Fruit fly (Drosophila melanogaster): ENCODE data around the gene beat-Vb.

The beat-Vb gene

dm6 chr3R:12980628-12981219, 64.9 kb downstream of the beat-Vb start, which contains the start of gene Paip2 (continued):
- TF ChIP-seq CG34422 (GFP tag; IDR thresholded peaks at IDR 0.05) (no peak), rib (GFP tag; IDR thresholded peaks at IDR 0.05) (no peak), row (GFP tag; IDR thresholded peaks at IDR 0.05) (0 out of 3 replicates have a peak, but pooled peaks have one; percentile 21), Asciz (GFP tag; optimal IDR thresholded peaks at IDR 0.05) (no peak), onecut (GFP tag; IDR thresholded peaks at IDR 0.05) (no peak), ssp (GFP tag; IDR thresholded peaks at IDR 0.05) (no peak), zfh1 (GFP tag; IDR thresholded peaks at IDR 0.05) (no peak), CG14667 (GFP tag; IDR thresholded peaks at IDR 0.05) (no peak), CG17186 (GFP tag; optimal IDR thresholded peaks at IDR 0.05) (peak; percentile 67), ab (GFP tag; optimal IDR thresholded peaks at IDR 0.05) (no peak), Oaz (GFP tag; IDR thresholded peaks at IDR 0.05) (no peak), CG1024 (GFP tag; IDR thresholded peaks at IDR 0.05) (no peak), zfh2 (GFP tag; optimal IDR thresholded peaks at IDR 0.05) (no peak), fd3F (GFP tag; optimal IDR thresholded peaks at IDR 0.05) (no peak), bowl (GFP tag; IDR thresholded peaks at IDR 0.05) (no peak), Adf1 (GFP tag; IDR thresholded peaks at IDR 0.05) (no peak), Nf-YA (GFP tag; IDR thresholded peaks at IDR 0.05) (no peak), cwo (GFP tag; optimal IDR thresholded peaks at IDR 0.05) (no peak), CHES-1-like (GFP tag; optimal IDR thresholded peaks at IDR 0.05) (no peak), toy (GFP tag; IDR thresholded peaks at IDR 0.05) (no peak), CG13624 (GFP tag; optimal IDR thresholded peaks at IDR 0.05) (no peak), CG16813 (GFP tag; IDR thresholded peaks at IDR 0.05; ENCODE audit: partially characterized antibody) (peak; percentile 99), gcm2 (GFP tag; optimal IDR thresholded peaks at IDR 0.05) (no peak), dimm (GFP tag; IDR thresholded peaks at IDR 0.05) (no peak), CG16815 (GFP tag; optimal IDR thresholded peaks at IDR 0.05) (no peak), CG1602 (GFP tag; optimal IDR thresholded peaks at IDR 0.05) (no peak), Hsf (GFP tag; optimal IDR thresholded peaks at IDR 0.05) (no peak), Poxn (GFP tag; IDR thresholded peaks at IDR 0.05) (no peak), CG30403 (GFP tag; optimal IDR thresholded peaks at IDR 0.05) (no peak), CG11504 (tag; optimal IDR thresholded peaks at IDR 0.05) (peak; percentile 49), CG6791 (GFP tag; IDR thresholded peaks at IDR 0.05; ENCODE audit: partially characterized antibody) (peak; percentile 97), trh (GFP tag; optimal IDR thresholded peaks at IDR 0.05) (no peak), CG11247 (GFP tag; IDR thresholded peaks at IDR 0.05) (no peak), MTF-1 (GFP tag; optimal IDR thresholded peaks at IDR 0.05; ENCODE audit: borderline replicate concordance) (no peak), jing (GFP tag; optimal IDR thresholded peaks at IDR 0.05) (no peak), CG12744 (GFP tag; optimal IDR thresholded peaks at IDR 0.05) (no peak), CG15269 (tag; optimal IDR thresholded peaks at IDR 0.05) (no peak), Scr (GFP tag; IDR thresholded peaks at IDR 0.05; ENCODE audit: partially characterized antibody) (peak; percentile 99), caup (GFP tag; optimal IDR thresholded peaks at IDR 0.05; ENCODE audit: severe bottlenecking) (no peak), CG2120 (GFP tag; optimal IDR thresholded peaks at IDR 0.05) (peak; percentile 6), sens (GFP tag) (peak; percentile 70), Atf6 (GFP tag; IDR thresholded peaks at IDR 0.05) (no peak), CG6175 (GFP tag; IDR thresholded peaks at IDR 0.05) (no peak), Lhr (GFP tag; optimal IDR thresholded peaks at IDR 0.05) (peak; percentile 76), odd (GFP tag; optimal IDR thresholded peaks at IDR 0.05) (no peak), CG10959 (GFP tag; IDR thresholded peaks at IDR 0.05) (no peak), CG14441 (GFP tag; IDR thresholded peaks at IDR 0.05) (no peak), H15 (GFP tag; IDR thresholded peaks at IDR 0.05) (no peak), CG2202 (tag; optimal IDR thresholded peaks at IDR 0.05) (no peak), crc (GFP tag; optimal IDR thresholded peaks at IDR 0.05) (no peak), CG9797 (GFP tag; optimal IDR thresholded peaks at IDR 0.05) (peak; percentile 43), CG14965 (GFP tag; optimal IDR thresholded peaks at IDR 0.05; ENCODE audit: borderline replicate concordance) (no peak)

All from whole organism, embryonic.